Fruit fly (Drosophila melanogaster): Measurements from ENCODE around the gene EMC2A.

Gene EMC2A

DNA sequence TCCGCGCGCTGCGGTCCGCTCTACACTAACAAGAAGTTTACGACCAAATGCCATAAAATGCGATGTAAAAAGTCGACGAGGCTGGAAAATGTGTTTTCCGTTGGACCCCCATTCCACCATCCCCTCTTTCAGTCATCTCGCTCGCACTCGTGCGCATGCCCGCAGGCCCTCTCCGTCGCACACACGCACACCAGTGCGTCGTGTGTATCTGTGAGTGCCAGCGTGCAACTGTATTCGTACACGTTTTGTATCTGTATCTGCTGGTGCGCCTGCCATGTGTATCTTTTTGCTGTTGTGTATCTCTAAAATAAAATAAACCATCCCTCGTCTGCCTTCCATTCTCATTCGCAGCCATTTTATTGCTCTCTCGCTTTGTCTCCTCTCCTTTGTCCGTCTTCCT is 35.7 kb downstream of the EMC2A start (continued):
- TF ChIP-seq pros (GFP tag; optimal IDR thresholded peaks at IDR 0.05) (no peak), Optix (GFP tag; IDR thresholded peaks at IDR 0.05) (no peak), br (optimal IDR thresholded peaks at IDR 0.05) (no peak), CG10959 (GFP tag; IDR thresholded peaks at IDR 0.05) (no peak), CG10654 (GFP tag; optimal IDR thresholded peaks at IDR 0.05) (no peak), sisA (GFP tag; IDR thresholded peaks at IDR 0.05) (no peak), al (GFP tag; IDR thresholded peaks at IDR 0.05) (no peak), CG17186 (GFP tag; optimal IDR thresholded peaks at IDR 0.05) (no peak), sim (GFP tag; IDR thresholded peaks at IDR 0.05) (no peak), CG5953 (GFP tag; IDR thresholded peaks at IDR 0.05) (no peak), Atf3 (GFP tag; optimal IDR thresholded peaks at IDR 0.05) (no peak), pfk (GFP tag; optimal IDR thresholded peaks at IDR 0.05) (no peak), prd (optimal IDR thresholded peaks at IDR 0.05) (no peak), prd (GFP tag; IDR thresholded peaks at IDR 0.05) (no peak), CkIIα-i1 (GFP tag; IDR thresholded peaks at IDR 0.05) (no peak), CG16813 (GFP tag; IDR thresholded peaks at IDR 0.05; ENCODE audit: partially characterized antibody) (peak; percentile 22; the same call in 1 of the 3 replicates), Chrac-16 (GFP tag; optimal IDR thresholded peaks at IDR 0.05) (no peak), bcd (GFP tag; optimal IDR thresholded peaks at IDR 0.05) (no peak), CG3726 (GFP tag; IDR thresholded peaks at IDR 0.05) (no peak), CG4820 (GFP tag; optimal IDR thresholded peaks at IDR 0.05) (no peak), MBD-R2 (GFP tag; IDR thresholded peaks at IDR 0.05) (0 out of 2 replicates have a peak, but pooled peaks have one; percentile 9), ATbp (GFP tag; optimal IDR thresholded peaks at IDR 0.05) (no peak), CG15514 (GFP tag; optimal IDR thresholded peaks at IDR 0.05) (no peak), Adf1 (GFP tag; IDR thresholded peaks at IDR 0.05) (0 out of 2 replicates have a peak, but pooled peaks have one; percentile 16), D (optimal IDR thresholded peaks at IDR 0.05) (peak; percentile 76), D (GFP tag; optimal IDR thresholded peaks at IDR 0.05) (no peak), CG1832 (GFP tag; optimal IDR thresholded peaks at IDR 0.05) (peak; percentile 90), CG12219 (GFP tag; optimal IDR thresholded peaks at IDR 0.05) (no peak), zen (tag; optimal IDR thresholded peaks at IDR 0.05) (no peak), CG32767 (GFP tag; IDR thresholded peaks at IDR 0.05) (peak; percentile 96), Blimp-1 (GFP tag; optimal IDR thresholded peaks at IDR 0.05) (no peak), CG2889 (GFP tag; IDR thresholded peaks at IDR 0.05) (no peak), CG15601 (tag; optimal IDR thresholded peaks at IDR 0.05) (no peak), odd (GFP tag; optimal IDR thresholded peaks at IDR 0.05) (no peak), zen2 (GFP tag; IDR thresholded peaks at IDR 0.05; ENCODE audit: partially characterized antibody) (no peak), lov (optimal IDR thresholded peaks at IDR 0.05) (no peak), lov (GFP tag; IDR thresholded peaks at IDR 0.05) (no peak), pum (GFP tag; optimal IDR thresholded peaks at IDR 0.05) (no peak), CG9727 (GFP tag; optimal IDR thresholded peaks at IDR 0.05) (no peak), cg (GFP tag; optimal IDR thresholded peaks at IDR 0.05) (peak; percentile 99), fd3F (GFP tag; optimal IDR thresholded peaks at IDR 0.05) (no peak), exex (tag; optimal IDR thresholded peaks at IDR 0.05) (no peak), CG7963 (GFP tag; IDR thresholded peaks at IDR 0.05; ENCODE audit: partially characterized antibody) (no peak), CG17328 (GFP tag; IDR thresholded peaks at IDR 0.05) (no peak), mirr (GFP tag; optimal IDR thresholded peaks at IDR 0.05) (no peak), CG1603 (tag; optimal IDR thresholded peaks at IDR 0.05) (no peak), aop (GFP tag; IDR thresholded peaks at IDR 0.05) (no peak), Nf-YC (tag; optimal IDR thresholded peaks at IDR 0.05) (peak; percentile 92), CG1647 (GFP tag; optimal IDR thresholded peaks at IDR 0.05) (no peak), CG17912 (GFP tag; optimal IDR thresholded peaks at IDR 0.05) (no peak), dmrt99B (tag; optimal IDR thresholded peaks at IDR 0.05) (no peak)
